Worm (Caenorhabditis elegans) whole organism, early embryonic: Measurements from ENCODE around the gene F20A1.6.
"Not testable (repeated sequence)": the region's sequence is repeated elsewhere in the genome, so short reads cannot be mapped to it uniquely, and the experiment has no call there.

Experiments used
- B0310.2 ChIP-seq: sonication (generic microtip); optimal IDR thresholded peaks from 2 replicates; lab custom pipeline; 2016; ENCODE audit warnings: mild to moderate bottlenecking, missing genetic modification characterization, missing compliant biosample characterization
- pes-1 ChIP-seq: fragments of 200-800 bp; sonication (Bioruptor generic); IDR thresholded peaks from 2 replicates; pipeline ENCODE4 v1.3.6; 2022; ENCODE audit warnings: missing genetic modification reagents, missing genetic modification characterization, missing compliant biosample characterization

DNA sequence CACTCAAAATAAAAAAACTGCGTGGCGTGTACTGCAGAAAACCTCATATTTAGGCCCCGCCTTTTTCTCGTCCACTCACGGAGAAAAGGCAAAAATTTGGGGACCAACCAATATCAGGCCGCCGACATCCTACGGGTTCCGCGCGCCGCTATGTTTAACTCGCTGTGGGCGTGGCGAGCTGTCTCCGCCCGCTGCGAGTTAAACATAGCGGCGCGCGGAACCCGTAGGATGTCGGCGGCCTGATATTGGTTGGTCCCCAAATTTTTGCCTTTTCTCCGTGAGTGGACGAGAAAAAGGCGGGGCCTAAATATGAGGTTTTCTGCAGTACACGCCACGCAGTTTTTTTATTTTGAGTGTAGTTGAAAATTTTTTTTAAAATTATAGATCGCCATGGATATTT lies 35.8 kb upstream of the F20A1.6 start, which contains the start of gene tmem-258:
- not testable (repeated sequence) for TF ChIP-seq B0310.2 (tag; lab: Kevin White, UChicago); pes-1 (GFP tag; lab: Robert Waterston, UW)
